Worm (Caenorhabditis elegans) whole organism, L4 larva: ENCODE measurements around the gene hil-7.
"Not testable (repeated sequence)": the region's sequence is repeated elsewhere in the genome, so short reads cannot be mapped to it uniquely, and the experiment has no call there.

ENCODE experiments used
- ceh-82 ChIP-seq: sonication (generic microtip); optimal IDR thresholded peaks from 2 replicates; lab custom pipeline; 2017; ENCODE audit warnings: missing biosample characterization, missing genetic modification characterization
- ces-1 ChIP-seq: fragments of 150-350 bp; sonication (generic microtip); optimal IDR thresholded peaks from 4 replicates; lab custom pipeline; 2014; ENCODE audit warnings: missing biosample characterization, missing genetic modification reagents, missing genetic modification characterization
- fkh-10 ChIP-seq: fragments of 150-350 bp; optimal IDR thresholded peaks from 2 replicates; lab custom pipeline; 2014; ENCODE audit warnings: missing biosample characterization, missing genetic modification reagents, missing genetic modification characterization
- nhr-25 ChIP-seq: sonication (generic microtip); optimal IDR thresholded peaks from 2 replicates; lab custom pipeline; 2017; ENCODE audit warnings: missing genetic modification characterization, mild to moderate bottlenecking, missing compliant biosample characterization, antibody characterized with exemption, moderate library complexity, borderline replicate concordance; ENCODE audit not compliant: insufficient read depth
- unc-130 ChIP-seq: sonication (generic microtip); optimal IDR thresholded peaks from 2 replicates; lab custom pipeline; 2016; ENCODE audit warnings: missing genetic modification reagents, missing genetic modification characterization, missing compliant biosample characterization

DNA sequence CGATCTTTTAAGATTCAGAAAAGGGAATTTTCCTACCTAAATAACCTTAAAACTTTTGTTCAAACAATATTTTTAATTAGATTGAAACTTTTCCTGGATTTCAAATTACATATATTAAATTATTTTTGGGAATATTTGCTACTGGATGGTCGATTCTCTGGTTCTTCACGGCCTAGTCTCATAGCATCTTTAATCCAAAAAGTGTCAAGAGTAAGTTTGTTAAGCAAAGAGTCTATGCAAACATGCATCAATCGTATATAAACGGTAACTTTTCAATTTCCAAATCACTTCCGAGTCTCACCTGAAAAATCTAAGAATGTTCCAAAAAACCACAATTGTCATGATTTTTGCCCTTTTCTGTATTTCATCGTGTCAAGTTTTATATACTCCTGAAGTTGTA is 48.2 kb upstream of the hil-7 start, which contains the start of gene nspb-4:
- TF ChIP-seq unc-130 (GFP tag; lab: Kevin White, UChicago); fkh-10; ceh-82; ces-1 (GFP tag; lab: Kevin White, UChicago); nhr-25 (tag; lab: Kevin White, UChicago): not testable (repeated sequence)
